Worm (Caenorhabditis elegans) whole organism, midembryonic: ENCODE results near the gene R05D3.8.

Source experiments
- flt-1 ChIP-seq: fragments of 200-800 bp; sonication (Bioruptor generic); IDR thresholded peaks from 2 replicates; pipeline ENCODE4 v1.3.6; 2022; ENCODE audit warnings: missing genetic modification characterization, missing compliant biosample characterization
- klf-2 ChIP-seq: fragments of 200-800 bp; sonication (Bioruptor generic); conservative IDR thresholded peaks from 2 replicates; pipeline ENCODE4 v1.3.6; 2022; ENCODE audit warnings: missing genetic modification reagents, missing genetic modification characterization, missing compliant biosample characterization
- ref-1 ChIP-seq: fragments of 200-800 bp; sonication (Bioruptor generic); conservative IDR thresholded peaks from 2 replicates; pipeline ENCODE4 v1.3.6; 2022; ENCODE audit warnings: missing genetic modification reagents, missing genetic modification characterization, missing compliant biosample characterization
- ztf-23 ChIP-seq: fragments of 200-800 bp; sonication (Bioruptor generic); IDR thresholded peaks from 2 replicates; pipeline ENCODE4 v1.3.6; 2022; ENCODE audit warnings: missing genetic modification reagents, missing genetic modification characterization, missing compliant biosample characterization

DNA sequence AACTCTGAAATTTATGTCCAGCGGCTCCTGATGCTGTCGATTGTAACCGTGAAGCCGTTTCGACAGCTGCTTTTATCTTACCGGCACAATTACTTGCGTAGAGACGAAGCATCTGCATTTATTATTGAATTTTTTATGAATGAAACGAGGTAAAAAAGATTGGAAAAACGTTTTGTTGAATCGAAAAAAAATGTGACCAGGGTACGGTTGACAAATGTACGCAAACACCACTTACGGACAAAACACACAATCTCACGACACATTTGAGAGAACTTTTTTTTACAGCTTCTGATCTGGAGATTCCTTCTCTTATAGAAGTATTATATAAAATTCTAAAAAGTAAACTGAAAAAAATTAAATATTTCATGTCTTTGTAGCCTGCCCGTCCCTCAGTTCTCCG, 26.3 kb downstream of the R05D3.8 start, which contains the start of the genes mrps-18A and ZC262.2:
- no peak for TF ChIP-seq flt-1
- TF ChIP-seq ztf-23 (GFP tag; lab: Robert Waterston, UW), result no peak
- no peak for TF ChIP-seq ref-1
- TF ChIP-seq klf-2 (GFP tag; lab: Robert Waterston, UW), result no peak
